Worm (Caenorhabditis elegans): ENCODE measurements around the gene air-1.

- no peak for TF ChIP-seq lin-39 (tag; optimal IDR thresholded peaks at IDR 0.05)
- TF ChIP-seq egl-27 (tag; optimal IDR thresholded peaks at IDR 0.05) = no peak
- peak in 1 of 2 experiments; percentile 19 for TF ChIP-seq lsy-2 (tag; optimal IDR thresholded peaks at IDR 0.05)
- TF ChIP-seq blmp-1 (tag; optimal IDR thresholded peaks at IDR 0.05; ENCODE audit: insufficient read depth) = no peak
- TF ChIP-seq ama-1 (optimal IDR thresholded peaks at IDR 0.05) = no peak
These were observed 19.9 kb upstream of the air-1 start, which contains the start of gene cri-2 for ce11 chrV:8201229-8201858.
